Fruit fly (Drosophila melanogaster) whole organism, embryonic: ENCODE measurements around the gene SMC5.

Source experiments
- Antp ChIP-seq: fragments of 200-800 bp; sonication (Bioruptor generic); optimal IDR thresholded peaks from 3 replicates; lab custom pipeline; 2016; ENCODE audit warnings: missing biosample characterization, missing genetic modification characterization
- Bgb ChIP-seq: fragments of 200-800 bp; sonication (Bioruptor generic); IDR thresholded peaks from 2 replicates; pipeline ENCODE4 v1.3.6; 2022; ENCODE audit warnings: missing biosample characterization, missing genetic modification characterization; ENCODE audit not compliant: partially characterized antibody
- CG10431 ChIP-seq: fragments of 200-800 bp; sonication (Bioruptor generic); optimal IDR thresholded peaks from 3 replicates; lab custom pipeline; 2018; ENCODE audit warnings: missing biosample characterization, mild to moderate bottlenecking, missing genetic modification characterization
- CG12155 ChIP-seq: fragments of 200-800 bp; sonication (Bioruptor generic); optimal IDR thresholded peaks from 3 replicates; lab custom pipeline; 2016; ENCODE audit warnings: missing biosample characterization, missing genetic modification characterization
- CG12391 ChIP-seq: fragments of 200-800 bp; sonication (Bioruptor generic); optimal IDR thresholded peaks from 3 replicates; lab custom pipeline; 2018; ENCODE audit warnings: missing biosample characterization, mild to moderate bottlenecking, missing genetic modification characterization, moderate library complexity
- CG13296 ChIP-seq: fragments of 200-800 bp; sonication (Bioruptor generic); optimal IDR thresholded peaks from 3 replicates; lab custom pipeline; 2018; ENCODE audit warnings: missing biosample characterization, mild to moderate bottlenecking, missing genetic modification characterization
- CG14441 ChIP-seq: fragments of 200-800 bp; sonication (Bioruptor generic); IDR thresholded peaks from 2 replicates; pipeline ENCODE4 v1.3.6; 2022; ENCODE audit warnings: missing biosample characterization, missing genetic modification characterization
- CG2120 ChIP-seq: fragments of 200-800 bp; sonication (Bioruptor generic); optimal IDR thresholded peaks from 3 replicates; lab custom pipeline; 2016; ENCODE audit warnings: missing biosample characterization, missing genetic modification characterization
- CG2202 ChIP-seq: fragments of 200-800 bp; sonication (Bioruptor generic); optimal IDR thresholded peaks from 2 replicates; lab custom pipeline; 2018; ENCODE audit warnings: missing biosample characterization, mild to moderate bottlenecking, missing genetic modification characterization
- CG32767 ChIP-seq: fragments of 200-800 bp; sonication (Bioruptor generic); IDR thresholded peaks from 2 replicates; pipeline ENCODE4 v1.3.6; 2022; ENCODE audit warnings: missing biosample characterization, missing genetic modification characterization
- CG34376 ChIP-seq: fragments of 200-800 bp; sonication (Bioruptor generic); optimal IDR thresholded peaks from 2 replicates; lab custom pipeline; 2018; ENCODE audit warnings: missing biosample characterization, mild to moderate bottlenecking, missing genetic modification characterization
- CG43689 ChIP-seq: fragments of 200-800 bp; sonication (Bioruptor generic); IDR thresholded peaks from 2 replicates; pipeline ENCODE4 v1.3.6; 2022; ENCODE audit warnings: missing biosample characterization, missing genetic modification characterization
- CG4617 ChIP-seq: fragments of 200-800 bp; sonication (Bioruptor generic); optimal IDR thresholded peaks from 3 replicates; lab custom pipeline; 2016; ENCODE audit warnings: missing biosample characterization, missing genetic modification characterization, borderline replicate concordance
- CG7271 ChIP-seq: fragments of 200-800 bp; sonication (Bioruptor generic); optimal IDR thresholded peaks from 2 replicates; lab custom pipeline; 2018; ENCODE audit warnings: missing biosample characterization, mild to moderate bottlenecking, missing genetic modification characterization, moderate library complexity
- CG7928 ChIP-seq: fragments of 200-800 bp; sonication (Bioruptor generic); optimal IDR thresholded peaks from 2 replicates; lab custom pipeline; 2017; ENCODE audit warnings: missing biosample characterization, mild to moderate bottlenecking, missing genetic modification characterization
- CG8089 ChIP-seq: fragments of 200-800 bp; sonication (Bioruptor generic); optimal IDR thresholded peaks from 3 replicates; lab custom pipeline; 2016; ENCODE audit warnings: missing biosample characterization, missing genetic modification characterization
- CG9609 ChIP-seq: fragments of 200-800 bp; sonication (Bioruptor generic); optimal IDR thresholded peaks from 3 replicates; lab custom pipeline; 2016; ENCODE audit warnings: missing biosample characterization, missing genetic modification characterization
- CTCF ChIP-seq: fragments of 200-800 bp; sonication (Bioruptor generic); optimal IDR thresholded peaks from 2 replicates; lab custom pipeline; 2017; ENCODE audit warnings: missing biosample characterization, mild to moderate bottlenecking, missing genetic modification characterization, moderate library complexity
- Chrac-16 ChIP-seq: fragments of 200-800 bp; sonication (Bioruptor generic); optimal IDR thresholded peaks from 3 replicates; lab custom pipeline; 2016; ENCODE audit warnings: missing biosample characterization, missing genetic modification characterization
- CrebB ChIP-seq: fragments of 200-800 bp; sonication (Bioruptor generic); optimal IDR thresholded peaks from 3 replicates; lab custom pipeline; 2018; ENCODE audit warnings: missing biosample characterization, mild to moderate bottlenecking, missing genetic modification characterization
- D19B ChIP-seq: fragments of 200-800 bp; sonication (Bioruptor generic); optimal IDR thresholded peaks from 2 replicates; lab custom pipeline; 2017; ENCODE audit warnings: missing biosample characterization, mild to moderate bottlenecking, missing genetic modification characterization
- Hr39 ChIP-seq: fragments of >200 bp; optimal IDR thresholded peaks from 2 replicates; lab custom pipeline; 2017
- MTF-1 ChIP-seq: fragments of 200-800 bp; sonication (Bioruptor generic); optimal IDR thresholded peaks from 2 replicates; lab custom pipeline; 2018; ENCODE audit warnings: missing biosample characterization, mild to moderate bottlenecking, missing genetic modification characterization, borderline replicate concordance
- Ptx1 ChIP-seq: fragments of 200-800 bp; sonication (Bioruptor generic); IDR thresholded peaks from 2 replicates; pipeline ENCODE4 v1.3.6; 2022; ENCODE audit warnings: missing biosample characterization, missing genetic modification characterization
- Xrp1 ChIP-seq: fragments of 200-800 bp; sonication (Bioruptor generic); IDR thresholded peaks from 2 replicates; pipeline ENCODE4 v1.3.6; 2022; ENCODE audit warnings: missing biosample characterization, missing genetic modification characterization
- ash1 ChIP-seq: fragments of 200-800 bp; sonication (Bioruptor generic); optimal IDR thresholded peaks from 2 replicates; lab custom pipeline; 2018; ENCODE audit warnings: missing biosample characterization, mild to moderate bottlenecking, missing genetic modification characterization
- chinmo ChIP-seq: fragments of 200-800 bp; sonication (Bioruptor generic); IDR thresholded peaks from 4 replicates; pipeline ENCODE4 v1.3.6; 2022; ENCODE audit warnings: missing biosample characterization, missing genetic modification characterization; ENCODE audit not compliant: partially characterized antibody
- dati ChIP-seq: fragments of 200-800 bp; sonication (Bioruptor generic); IDR thresholded peaks from 2 replicates; pipeline ENCODE4 v1.3.6; 2022; ENCODE audit warnings: missing biosample characterization, missing genetic modification characterization
- dimm ChIP-seq: fragments of 200-800 bp; sonication (Bioruptor generic); IDR thresholded peaks from 2 replicates; pipeline ENCODE4 v1.3.6; 2022; ENCODE audit warnings: missing biosample characterization, missing genetic modification characterization
- ewg ChIP-seq: fragments of 200-800 bp; sonication (Bioruptor generic); optimal IDR thresholded peaks from 3 replicates; lab custom pipeline; 2017; ENCODE audit warnings: mild to moderate bottlenecking, missing biosample characterization, missing genetic modification reagents, missing genetic modification characterization
- gcm ChIP-seq: fragments of 200-800 bp; sonication (Bioruptor generic); optimal IDR thresholded peaks from 2 replicates; lab custom pipeline; 2019; ENCODE audit warnings: missing biosample characterization, mild to moderate bottlenecking, missing genetic modification characterization, moderate library complexity
- her ChIP-seq: fragments of 200-800 bp; sonication (Bioruptor generic); optimal IDR thresholded peaks from 2 replicates; lab custom pipeline; 2016; ENCODE audit warnings: missing biosample characterization, missing genetic modification characterization
- hth ChIP-seq: fragments of >200 bp; optimal IDR thresholded peaks from 2 replicates; lab custom pipeline; 2017; ENCODE audit warnings: inconsistent platforms
- jigr1 ChIP-seq: fragments of 200-800 bp; sonication (Bioruptor generic); IDR thresholded peaks from 3 replicates; pipeline ENCODE4 v1.3.6; 2022; ENCODE audit warnings: missing biosample characterization, missing genetic modification characterization
- ken ChIP-seq: fragments of 200-800 bp; sonication (Bioruptor generic); IDR thresholded peaks from 3 replicates; pipeline ENCODE4 v1.3.6; 2022; ENCODE audit warnings: missing biosample characterization, missing genetic modification characterization
- nerfin-1 ChIP-seq: fragments of 200-800 bp; sonication (Bioruptor generic); optimal IDR thresholded peaks from 3 replicates; lab custom pipeline; 2019; ENCODE audit warnings: missing biosample characterization, mild to moderate bottlenecking, missing genetic modification characterization, moderate library complexity
- oc ChIP-seq: fragments of 200-800 bp; sonication (Bioruptor generic); optimal IDR thresholded peaks from 2 replicates; lab custom pipeline; 2018; ENCODE audit warnings: missing biosample characterization, mild to moderate bottlenecking, missing genetic modification characterization, moderate library complexity
- pfk ChIP-seq: fragments of 200-800 bp; sonication (Bioruptor generic); optimal IDR thresholded peaks from 2 replicates; lab custom pipeline; 2018; ENCODE audit warnings: missing biosample characterization, mild to moderate bottlenecking, missing genetic modification characterization, moderate library complexity
- pros ChIP-seq: fragments of 200-800 bp; sonication (Bioruptor generic); optimal IDR thresholded peaks from 3 replicates; lab custom pipeline; 2019; ENCODE audit warnings: missing biosample characterization, mild to moderate bottlenecking, missing genetic modification characterization, moderate library complexity
- psq ChIP-seq: fragments of 200-800 bp; sonication (Bioruptor generic); optimal IDR thresholded peaks from 2 replicates; lab custom pipeline; 2017; ENCODE audit warnings: missing biosample characterization, missing genetic modification characterization
- ranshi ChIP-seq: fragments of 200-800 bp; sonication (Bioruptor generic); IDR thresholded peaks from 2 replicates; pipeline ENCODE4 v1.3.6; 2022; ENCODE audit warnings: missing biosample characterization, missing genetic modification characterization
- rib ChIP-seq: fragments of 200-800 bp; sonication (Bioruptor generic); IDR thresholded peaks from 2 replicates; pipeline ENCODE4 v1.3.6; 2022; ENCODE audit warnings: missing biosample characterization, missing genetic modification characterization
- scrt ChIP-seq: fragments of 200-800 bp; sonication (Bioruptor generic); optimal IDR thresholded peaks from 2 replicates; lab custom pipeline; 2018; ENCODE audit warnings: missing biosample characterization, mild to moderate bottlenecking, missing genetic modification characterization, moderate library complexity
- sens-2 ChIP-seq: fragments of 200-800 bp; sonication (Bioruptor generic); IDR thresholded peaks from 2 replicates; pipeline ENCODE4 v1.3.6; 2022; ENCODE audit warnings: missing biosample characterization, missing genetic modification characterization
- sima ChIP-seq: fragments of 200-800 bp; sonication (Bioruptor generic); optimal IDR thresholded peaks from 2 replicates; lab custom pipeline; 2016; ENCODE audit warnings: missing biosample characterization, missing genetic modification characterization
- sisA ChIP-seq: fragments of 200-800 bp; sonication (Bioruptor generic); IDR thresholded peaks from 2 replicates; pipeline ENCODE4 v1.3.6; 2022; ENCODE audit warnings: missing biosample characterization, missing genetic modification characterization
- sob ChIP-seq: fragments of 200-800 bp; sonication (Bioruptor generic); IDR thresholded peaks from 2 replicates; pipeline ENCODE4 v1.3.6; 2022; ENCODE audit warnings: missing biosample characterization, missing genetic modification characterization
- tll ChIP-seq, 2 experiments: fragments of 200-800 bp in 1 of 2; fragments of >200 bp in 1 of 2; sonication (Bioruptor generic) in 1 of 2; optimal IDR thresholded peaks; 2 replicates each; lab custom pipeline; 2017 to 2019; ENCODE audit warnings: missing biosample characterization in 2 of 2, missing genetic modification characterization in 2 of 2, mild to moderate bottlenecking in 1 of 2, moderate library complexity in 1 of 2
- trem ChIP-seq: fragments of 200-800 bp; optimal IDR thresholded peaks from 3 replicates; lab custom pipeline; 2019; ENCODE audit warnings: missing biosample characterization, mild to moderate bottlenecking, missing genetic modification characterization, moderate library complexity
- wdn ChIP-seq: fragments of 200-800 bp; sonication (Bioruptor generic); IDR thresholded peaks from 2 replicates; pipeline ENCODE4 v1.3.6; 2022; ENCODE audit warnings: missing biosample characterization, missing genetic modification characterization
- wek ChIP-seq: fragments of 200-800 bp; sonication (Bioruptor generic); optimal IDR thresholded peaks from 3 replicates; lab custom pipeline; 2018; ENCODE audit warnings: missing biosample characterization, mild to moderate bottlenecking, missing genetic modification characterization, moderate library complexity
- wor ChIP-seq: fragments of 200-800 bp; sonication (Bioruptor generic); IDR thresholded peaks from 2 replicates; pipeline ENCODE4 v1.3.6; 2022; ENCODE audit warnings: missing biosample characterization, missing genetic modification characterization

SMC5 gene

DNA sequence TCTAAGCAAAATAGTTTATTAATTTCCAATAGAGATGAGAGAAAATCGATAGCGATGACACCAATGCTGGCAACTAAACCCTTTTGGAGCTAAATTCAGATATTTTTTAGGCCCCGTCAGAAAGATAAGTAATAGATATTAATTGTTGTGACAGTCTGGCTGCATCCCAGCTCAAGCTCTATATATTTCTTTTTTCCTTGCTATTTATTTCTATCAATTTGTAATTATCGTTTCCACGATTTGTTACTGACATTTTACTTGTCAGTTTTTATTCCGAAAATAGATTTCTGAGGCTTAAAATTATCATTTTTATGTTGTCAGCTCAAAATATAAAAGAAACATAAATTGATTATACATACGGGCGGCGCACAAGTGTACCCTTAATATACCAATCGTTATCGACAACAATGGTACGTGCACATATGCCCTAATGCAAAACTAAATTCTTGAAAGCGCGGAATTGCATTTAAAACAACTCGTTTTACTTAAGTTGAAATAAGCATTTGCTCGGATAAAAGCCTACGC, at the start of gene SMC5, which contains the start of gene CRIF (continued):
- TF ChIP-seq Xrp1 (GFP tag; lab: Robert Waterston, UW) (peak; percentile 48; the same call in 1 of the 2 replicates), sob (GFP tag; lab: Robert Waterston, UW) (0 out of 2 replicates have a peak, but pooled peaks have one; percentile 47), jigr1 (peak; percentile 39; the same call in 1 of the 3 replicates), Ptx1 (GFP tag; lab: Robert Waterston, UW) (peak; percentile 49), D19B (GFP tag; lab: Kevin White, UChicago) (peak; percentile 31), hth (lab: Kevin White, UChicago) (no peak), oc (tag; lab: Kevin White, UChicago) (no peak), CG12155 (GFP tag; lab: Kevin White, UChicago) (peak; percentile 70), CG14441 (GFP tag; lab: Robert Waterston, UW) (peak; percentile 48; the same call in 1 of the 2 replicates), MTF-1 (GFP tag; lab: Kevin White, UChicago) (no peak), rib (GFP tag; lab: Robert Waterston, UW) (no peak), ash1 (no peak), CG12391 (tag; lab: Kevin White, UChicago) (peak; percentile 80), Antp (GFP tag; lab: Kevin White, UChicago) (peak; percentile 36), CG7271 (tag; lab: Kevin White, UChicago) (no peak), CG34376 (GFP tag; lab: Kevin White, UChicago) (peak; percentile 38), wor (GFP tag; lab: Robert Waterston, UW) (no peak), wek (GFP tag; lab: Kevin White, UChicago) (peak; percentile 94), CG2120 (GFP tag; lab: Kevin White, UChicago) (peak; percentile 88), Bgb (GFP tag; lab: Robert Waterston, UW) (no peak), sima (peak; percentile 26), CG43689 (GFP tag; lab: Robert Waterston, UW) (no peak), pfk (no peak), CrebB (tag; lab: Kevin White, UChicago) (no peak), pros (GFP tag; lab: Kevin White, UChicago) (no peak), CG10431 (GFP tag; lab: Kevin White, UChicago) (no peak), trem (tag; lab: Kevin White, UChicago) (peak; percentile 49), CG2202 (tag; lab: Kevin White, UChicago) (no peak), sisA (GFP tag; lab: Robert Waterston, UW) (no peak; the same call in none of the 2 replicates), tll (GFP tag; optimal IDR thresholded peaks at IDR 0.05; lab: Kevin White, UChicago) (peak in 1 of 2 experiments; percentile 59), CTCF (GFP tag; lab: Kevin White, UChicago) (no peak), psq (GFP tag; lab: Kevin White, UChicago) (no peak), dati (GFP tag; lab: Robert Waterston, UW) (no peak), nerfin-1 (peak; percentile 42), gcm (peak; percentile 84), sens-2 (no peak), CG4617 (GFP tag; lab: Kevin White, UChicago) (peak; percentile 68), wdn (no peak), ken (GFP tag; lab: Robert Waterston, UW) (peak; percentile 40; the same call in 1 of the 3 replicates), CG32767 (GFP tag; lab: Robert Waterston, UW) (no peak; the same call in 1 of the 2 replicates), ewg (GFP tag; lab: Kevin White, UChicago) (no peak), CG9609 (GFP tag; lab: Kevin White, UChicago) (peak; percentile 69), chinmo (GFP tag; lab: Robert Waterston, UW) (no peak), CG8089 (no peak), ranshi (no peak; the same call in 1 of the 2 replicates), CG13296 (GFP tag; lab: Kevin White, UChicago) (peak; percentile 35), Hr39 (lab: Kevin White, UChicago) (no peak), Chrac-16 (GFP tag; lab: Kevin White, UChicago) (peak; percentile 68), CG7928 (GFP tag; lab: Kevin White, UChicago) (peak; percentile 11), scrt (no peak), her (peak; percentile 43), dimm (GFP tag; lab: Robert Waterston, UW) (no peak)
